Fruit fly (Drosophila melanogaster): Measurements from ENCODE around the gene CG14086.
A peak's percentile ranks its signal among the peaks of the same experiment; 100 is the strongest.

Gene CG14086

dm6 chr3L:19264141-19264487 is 11.5 kb upstream of the CG14086 start, which contains the start of gene Max (continued):
- TF ChIP-seq sr (GFP tag; IDR thresholded peaks at IDR 0.05) (no peak), CG10565 (GFP tag; optimal IDR thresholded peaks at IDR 0.05) (no peak), CG12071 (GFP tag; optimal IDR thresholded peaks at IDR 0.05) (peak; percentile 36), CG2202 (tag; optimal IDR thresholded peaks at IDR 0.05) (peak; percentile 8), CG3407 (GFP tag; optimal IDR thresholded peaks at IDR 0.05) (peak; percentile 43), CG17385 (GFP tag; optimal IDR thresholded peaks at IDR 0.05) (peak; percentile 72), Neu2 (GFP tag; optimal IDR thresholded peaks at IDR 0.05; ENCODE audit: borderline replicate concordance) (no peak), CG17802 (tag; optimal IDR thresholded peaks at IDR 0.05) (peak; percentile 45), kni (GFP tag; optimal IDR thresholded peaks at IDR 0.05) (no peak), run (tag; optimal IDR thresholded peaks at IDR 0.05) (no peak), Max (GFP tag; optimal IDR thresholded peaks at IDR 0.05) (peak; percentile 92), Hand (GFP tag; optimal IDR thresholded peaks at IDR 0.05) (peak; percentile 21), Ravus (GFP tag; IDR thresholded peaks at IDR 0.05) (peak; percentile 22; the same call in 1 of the 2 replicates), CoRest (tag; optimal IDR thresholded peaks at IDR 0.05) (peak; percentile 83), shn (GFP tag; optimal IDR thresholded peaks at IDR 0.05) (no peak), CG6813 (GFP tag; optimal IDR thresholded peaks at IDR 0.05) (peak; percentile 45), cad (GFP tag; optimal IDR thresholded peaks at IDR 0.05) (no peak), esg (GFP tag; conservative IDR thresholded peaks at IDR 0.05) (peak; percentile 45), bsh (GFP tag; optimal IDR thresholded peaks at IDR 0.05) (peak in 1 of 2 experiments; percentile 73), CG4820 (GFP tag; optimal IDR thresholded peaks at IDR 0.05) (peak; percentile 13), E2f2 (GFP tag; IDR thresholded peaks at IDR 0.05) (peak; percentile 55; the same call in 1 of the 2 replicates), zfh2 (GFP tag; optimal IDR thresholded peaks at IDR 0.05) (peak; percentile 24), Ptx1 (GFP tag; IDR thresholded peaks at IDR 0.05) (peak; percentile 67), CG8924 (tag; optimal IDR thresholded peaks at IDR 0.05) (peak; percentile 79), CG11723 (GFP tag; optimal IDR thresholded peaks at IDR 0.05) (peak; percentile 51), crc (GFP tag; optimal IDR thresholded peaks at IDR 0.05) (no peak), NFAT (GFP tag; IDR thresholded peaks at IDR 0.05) (peak; percentile 78), Aef1 (GFP tag; IDR thresholded peaks at IDR 0.05) (peak; percentile 67), TFAM (GFP tag; optimal IDR thresholded peaks at IDR 0.05) (no peak), CG2120 (GFP tag; optimal IDR thresholded peaks at IDR 0.05) (peak; percentile 66), Meics (GFP tag; optimal IDR thresholded peaks at IDR 0.05) (peak; percentile 71), slbo (GFP tag; IDR thresholded peaks at IDR 0.05) (peak; percentile 84), CG2199 (GFP tag; IDR thresholded peaks at IDR 0.05) (no peak), CG17568 (GFP tag; optimal IDR thresholded peaks at IDR 0.05) (no peak), ind (GFP tag; optimal IDR thresholded peaks at IDR 0.05) (peak; percentile 63), gcm2 (GFP tag; optimal IDR thresholded peaks at IDR 0.05) (no peak), CG1529 (GFP tag; optimal IDR thresholded peaks at IDR 0.05) (peak; percentile 30), CG34376 (GFP tag; optimal IDR thresholded peaks at IDR 0.05) (peak; percentile 46), Six4 (GFP tag; optimal IDR thresholded peaks at IDR 0.05) (peak; percentile 43), CG4730 (GFP tag; IDR thresholded peaks at IDR 0.05) (0 out of 2 replicates have a peak, but pooled peaks have one; percentile 21), Ets65A (GFP tag) (peak; percentile 41), CG3995 (GFP tag; optimal IDR thresholded peaks at IDR 0.05) (peak; percentile 46), CG4360 (GFP tag; IDR thresholded peaks at IDR 0.05) (no peak), Stat92E (GFP tag; optimal IDR thresholded peaks at IDR 0.05) (no peak), Jarid2 (GFP tag; optimal IDR thresholded peaks at IDR 0.05) (no peak), CG14050 (GFP tag; IDR thresholded peaks at IDR 0.05) (peak; percentile 46; the same call in 1 of the 3 replicates), crol (GFP tag; IDR thresholded peaks at IDR 0.05) (no peak), Abd-B (GFP tag; optimal IDR thresholded peaks at IDR 0.05) (peak; percentile 32), Dp (GFP tag; optimal IDR thresholded peaks at IDR 0.05) (peak; percentile 28), CG17912 (GFP tag; optimal IDR thresholded peaks at IDR 0.05) (peak; percentile 50), dpn (GFP tag; optimal IDR thresholded peaks at IDR 0.05) (peak in 1 of 2 experiments; percentile 63)

Measured in whole organism, embryonic.